Worm (Caenorhabditis elegans): ENCODE measurements around the gene T10F2.5.

Gene T10F2.5

DNA sequence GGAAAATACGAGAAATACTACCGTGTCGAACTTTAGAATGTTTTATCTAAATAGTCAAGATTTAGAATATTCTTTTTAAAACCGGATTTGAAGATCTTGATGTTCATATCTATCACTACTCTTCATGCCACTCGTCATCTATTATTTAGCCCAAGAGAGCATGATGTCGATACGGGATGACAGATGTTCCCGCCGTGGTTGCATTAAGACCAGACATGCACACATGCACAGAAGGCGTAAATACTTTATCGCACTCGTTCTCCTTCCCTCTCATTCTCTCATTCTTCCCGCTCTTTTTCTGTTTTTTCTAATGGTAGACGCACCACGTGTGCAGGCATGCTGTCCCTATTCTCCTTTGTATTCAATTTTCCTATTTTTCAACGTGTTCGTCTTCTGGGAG, 24.0 kb upstream of the T10F2.5 start:
- TF ChIP-seq hmg-4 (GFP tag; optimal IDR thresholded peaks at IDR 0.05) (no peak), hnd-1 (tag; optimal IDR thresholded peaks at IDR 0.05) (no peak), aly-1 (tag; optimal IDR thresholded peaks at IDR 0.05) (no peak), flt-1 (GFP tag; IDR thresholded peaks at IDR 0.05) (no peak), F13C5.2 (tag; optimal IDR thresholded peaks at IDR 0.05) (no peak), hmbx-1 (tag; optimal IDR thresholded peaks at IDR 0.05) (no peak), ets-7 (tag; optimal IDR thresholded peaks at IDR 0.05) (no peak), ceh-36 (tag; optimal IDR thresholded peaks at IDR 0.05) (no peak), ceh-13 (GFP tag; optimal IDR thresholded peaks at IDR 0.05) (no peak), sea-1 (GFP tag; conservative IDR thresholded peaks at IDR 0.05) (no peak), ama-1 (optimal IDR thresholded peaks at IDR 0.05) (no peak), tbx-37 (GFP tag; conservative IDR thresholded peaks at IDR 0.05) (no peak), tbx-11 (GFP tag; IDR thresholded peaks at IDR 0.05) (no peak)

DNA sequence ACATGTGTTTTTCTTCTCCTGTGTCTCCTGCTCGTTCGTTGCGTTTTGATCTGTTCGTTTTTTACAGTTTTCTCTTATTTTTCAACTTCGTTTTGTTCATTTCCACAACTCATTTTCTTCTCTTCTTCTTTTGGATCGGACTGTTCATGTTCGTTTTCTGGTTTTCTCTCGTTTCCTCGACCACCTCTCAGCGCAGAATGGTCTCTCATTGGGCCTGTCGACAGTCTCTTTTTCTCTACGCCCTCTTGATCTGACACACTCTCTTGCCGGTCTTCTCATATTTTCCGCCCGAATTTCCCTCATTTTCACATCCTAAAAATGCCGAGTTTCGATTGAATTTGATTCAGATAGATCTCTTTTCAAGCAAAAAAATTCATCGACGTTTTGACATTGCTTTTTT, 22.2 kb upstream of the T10F2.5 start:
- TF ChIP-seq pes-1 (GFP tag; IDR thresholded peaks at IDR 0.05) = no peak
- TF ChIP-seq tbx-37 (GFP tag; conservative IDR thresholded peaks at IDR 0.05) = no peak
- no peak for TF ChIP-seq flt-1 (GFP tag; IDR thresholded peaks at IDR 0.05)
- TF ChIP-seq hnd-1 (tag; optimal IDR thresholded peaks at IDR 0.05) = no peak
- no peak for TF ChIP-seq tbx-11 (GFP tag; IDR thresholded peaks at IDR 0.05)
- no peak for TF ChIP-seq ets-7 (tag; optimal IDR thresholded peaks at IDR 0.05)
- TF ChIP-seq tra-4 (tag; optimal IDR thresholded peaks at IDR 0.05) = no peak
- TF ChIP-seq F13C5.2 (tag; optimal IDR thresholded peaks at IDR 0.05) = no peak
- no peak for TF ChIP-seq B0310.2 (tag; optimal IDR thresholded peaks at IDR 0.05)
- TF ChIP-seq sea-1 (GFP tag; conservative IDR thresholded peaks at IDR 0.05) = no peak
- no peak for TF ChIP-seq hmg-4 (GFP tag; optimal IDR thresholded peaks at IDR 0.05)
- TF ChIP-seq scrt-1 (GFP tag; IDR thresholded peaks at IDR 0.05) = no peak
- TF ChIP-seq ceh-13 (GFP tag; optimal IDR thresholded peaks at IDR 0.05) = no peak
- no peak for TF ChIP-seq ama-1 (optimal IDR thresholded peaks at IDR 0.05)
- TF ChIP-seq ceh-36 (tag; optimal IDR thresholded peaks at IDR 0.05) = no peak
- TF ChIP-seq aly-1 (tag; optimal IDR thresholded peaks at IDR 0.05) = no peak
- no peak for TF ChIP-seq hmbx-1 (tag; optimal IDR thresholded peaks at IDR 0.05)

- no peak for TF ChIP-seq tra-4 (tag; optimal IDR thresholded peaks at IDR 0.05)
These were observed 21.8 kb upstream of the T10F2.5 start for ce11 chrIII:5181217-5181616.

- no peak for TF ChIP-seq F13C5.2 (tag; optimal IDR thresholded peaks at IDR 0.05)
- no peak for TF ChIP-seq aly-1 (tag; optimal IDR thresholded peaks at IDR 0.05)
- TF ChIP-seq hmg-4 (GFP tag; optimal IDR thresholded peaks at IDR 0.05) = no peak
- no peak for TF ChIP-seq ceh-36 (tag; optimal IDR thresholded peaks at IDR 0.05)
- no peak for TF ChIP-seq tbx-11 (GFP tag; IDR thresholded peaks at IDR 0.05)
- TF ChIP-seq hnd-1 (tag; optimal IDR thresholded peaks at IDR 0.05) = no peak
- no peak for TF ChIP-seq tbx-37 (GFP tag; conservative IDR thresholded peaks at IDR 0.05)
- TF ChIP-seq hmbx-1 (tag; optimal IDR thresholded peaks at IDR 0.05) = no peak
- TF ChIP-seq ama-1 (optimal IDR thresholded peaks at IDR 0.05) = no peak
- no peak for TF ChIP-seq ceh-13 (GFP tag; optimal IDR thresholded peaks at IDR 0.05)
- TF ChIP-seq scrt-1 (GFP tag; IDR thresholded peaks at IDR 0.05) = no peak
These were observed 21.2 kb upstream of the T10F2.5 start for ce11 chrIII:5180588-5180987.

DNA sequence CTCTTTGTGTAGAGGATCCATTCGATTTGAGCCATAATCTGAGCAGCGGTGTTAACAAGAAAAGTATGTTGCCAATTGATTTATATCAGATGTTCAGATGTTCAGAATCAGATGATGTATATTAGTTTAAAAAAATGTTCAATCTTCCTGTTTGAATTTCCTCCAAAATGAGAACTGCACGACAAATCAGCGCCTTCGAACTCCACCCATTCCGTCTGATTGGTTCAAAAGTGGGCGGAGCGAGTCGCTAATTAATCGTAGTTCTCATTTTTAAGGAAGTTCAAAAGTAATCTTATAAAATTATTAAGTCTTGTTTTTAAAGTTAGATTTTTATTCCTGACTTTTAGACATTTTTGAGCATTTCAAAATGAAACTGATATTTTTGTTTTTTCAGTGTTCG, 19.8 kb upstream of the T10F2.5 start:
- no peak for TF ChIP-seq hnd-1 (tag; optimal IDR thresholded peaks at IDR 0.05)
- no peak for TF ChIP-seq ets-7 (tag; optimal IDR thresholded peaks at IDR 0.05)
- no peak for TF ChIP-seq hmbx-1 (tag; optimal IDR thresholded peaks at IDR 0.05)
- TF ChIP-seq ceh-13 (GFP tag; optimal IDR thresholded peaks at IDR 0.05) = no peak
- TF ChIP-seq ceh-36 (tag; optimal IDR thresholded peaks at IDR 0.05) = no peak
- TF ChIP-seq B0310.2 (tag; optimal IDR thresholded peaks at IDR 0.05) = no peak
- TF ChIP-seq hmg-4 (GFP tag; optimal IDR thresholded peaks at IDR 0.05) = no peak
- TF ChIP-seq F13C5.2 (tag; optimal IDR thresholded peaks at IDR 0.05) = no peak
- TF ChIP-seq flt-1 (GFP tag; IDR thresholded peaks at IDR 0.05) = no peak
- TF ChIP-seq sea-1 (GFP tag; conservative IDR thresholded peaks at IDR 0.05) = no peak
- TF ChIP-seq pes-1 (GFP tag; IDR thresholded peaks at IDR 0.05) = no peak
- TF ChIP-seq tbx-11 (GFP tag; IDR thresholded peaks at IDR 0.05) = no peak
- TF ChIP-seq tbx-37 (GFP tag; conservative IDR thresholded peaks at IDR 0.05) = no peak
- no peak for TF ChIP-seq tra-4 (tag; optimal IDR thresholded peaks at IDR 0.05)
- no peak for TF ChIP-seq ama-1 (optimal IDR thresholded peaks at IDR 0.05)
- no peak for TF ChIP-seq scrt-1 (GFP tag; IDR thresholded peaks at IDR 0.05)
- TF ChIP-seq aly-1 (tag; optimal IDR thresholded peaks at IDR 0.05) = no peak

- no peak for TF ChIP-seq hmbx-1 (tag; optimal IDR thresholded peaks at IDR 0.05)
- TF ChIP-seq scrt-1 (GFP tag; IDR thresholded peaks at IDR 0.05) = no peak
- no peak for TF ChIP-seq B0310.2 (tag; optimal IDR thresholded peaks at IDR 0.05)
- no peak for TF ChIP-seq tbx-11 (GFP tag; IDR thresholded peaks at IDR 0.05)
- TF ChIP-seq hmg-4 (GFP tag; optimal IDR thresholded peaks at IDR 0.05) = no peak
- TF ChIP-seq flt-1 (GFP tag; IDR thresholded peaks at IDR 0.05) = no peak
- TF ChIP-seq ceh-13 (GFP tag; optimal IDR thresholded peaks at IDR 0.05) = no peak
- no peak for TF ChIP-seq ceh-36 (tag; optimal IDR thresholded peaks at IDR 0.05)
- no peak for TF ChIP-seq sea-1 (GFP tag; conservative IDR thresholded peaks at IDR 0.05)
- TF ChIP-seq ama-1 (optimal IDR thresholded peaks at IDR 0.05) = no peak
These were observed 14.2 kb upstream of the T10F2.5 start, which contains the start of gene cid-1 for ce11 chrIII:5173622-5174021. Gene cid-1, plus strand, starts transcription at chrIII:5173922.

DNA sequence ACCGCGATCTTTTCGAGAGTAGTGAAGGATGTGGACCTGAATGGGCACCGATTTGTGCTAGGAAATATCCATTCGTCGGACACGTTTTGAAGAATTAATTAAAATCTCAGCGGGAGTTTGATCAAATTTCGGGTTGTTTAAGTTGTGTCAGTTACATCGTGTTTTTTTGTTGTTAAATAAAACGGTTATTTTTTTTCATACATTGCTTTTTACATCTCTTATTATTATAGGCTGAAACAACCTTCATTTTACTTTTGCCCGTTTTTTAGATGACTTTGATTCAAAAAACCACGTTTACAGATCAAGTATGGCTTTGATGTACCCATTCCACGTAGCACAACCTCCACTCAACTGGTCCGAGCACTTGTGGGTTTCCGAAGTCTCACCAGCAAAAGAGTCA, 13.7 kb upstream of the T10F2.5 start, which contains the start of gene emb-1:
emb-1 (plus strand) TSS at position 301 of the 400 bp plus-strand sequence.
- no peak for TF ChIP-seq sea-1 (GFP tag; conservative IDR thresholded peaks at IDR 0.05)

- TF ChIP-seq tbx-37 (GFP tag; conservative IDR thresholded peaks at IDR 0.05) (peak; percentile 93), sea-1 (GFP tag; conservative IDR thresholded peaks at IDR 0.05) (peak; percentile 81), hnd-1 (tag; optimal IDR thresholded peaks at IDR 0.05) (peak; percentile 33), flt-1 (GFP tag; IDR thresholded peaks at IDR 0.05) (peak; percentile 75), hmg-4 (GFP tag; optimal IDR thresholded peaks at IDR 0.05) (peak; percentile 53), ets-7 (tag; optimal IDR thresholded peaks at IDR 0.05) (peak; percentile 82), pes-1 (GFP tag; IDR thresholded peaks at IDR 0.05) (peak; percentile 88), ceh-36 (tag; optimal IDR thresholded peaks at IDR 0.05) (peak; percentile 13), B0310.2 (tag; optimal IDR thresholded peaks at IDR 0.05) (peak; percentile 26), tra-4 (tag; optimal IDR thresholded peaks at IDR 0.05) (no peak), ama-1 (optimal IDR thresholded peaks at IDR 0.05) (no peak), aly-1 (tag; optimal IDR thresholded peaks at IDR 0.05) (peak; percentile 16), hmbx-1 (tag; optimal IDR thresholded peaks at IDR 0.05) (no peak), F13C5.2 (tag; optimal IDR thresholded peaks at IDR 0.05) (peak; percentile 50), tbx-11 (GFP tag; IDR thresholded peaks at IDR 0.05) (peak; percentile 68; the same call in 1 of the 2 replicates), ceh-13 (GFP tag; optimal IDR thresholded peaks at IDR 0.05) (peak; percentile 10), scrt-1 (GFP tag; IDR thresholded peaks at IDR 0.05) (peak; percentile 60; the same call in 1 of the 2 replicates)
These were observed 13.1 kb upstream of the T10F2.5 start, which contains the start of gene K10D2.5 for ce11 chrIII:5172470-5172869. Gene K10D2.5, plus strand, starts transcription at chrIII:5172720.

Data from whole organism, early embryonic.